Worm (Caenorhabditis elegans) whole organism, midembryonic: ENCODE measurements around the gene nhr-103.

Experiments used
- T22C8.4 ChIP-seq: fragments of 200-800 bp; sonication (Bioruptor generic); IDR thresholded peaks from 2 replicates; pipeline ENCODE4 v1.3.6; 2022; ENCODE audit warnings: missing genetic modification characterization, missing compliant biosample characterization
- cog-1 ChIP-seq: sonication (generic microtip); optimal IDR thresholded peaks from 2 replicates; lab custom pipeline; 2016; ENCODE audit warnings: missing genetic modification characterization, missing compliant biosample characterization
- flt-1 ChIP-seq: fragments of 200-800 bp; sonication (Bioruptor generic); IDR thresholded peaks from 2 replicates; pipeline ENCODE4 v1.3.6; 2022; ENCODE audit warnings: missing genetic modification characterization, missing compliant biosample characterization
- tab-1 ChIP-seq: fragments of 200-800 bp; sonication (Bioruptor generic); IDR thresholded peaks from 2 replicates; pipeline ENCODE4 v1.3.6; 2022; ENCODE audit warnings: missing genetic modification characterization, missing compliant biosample characterization
- ztf-23 ChIP-seq: fragments of 200-800 bp; sonication (Bioruptor generic); IDR thresholded peaks from 2 replicates; pipeline ENCODE4 v1.3.6; 2022; ENCODE audit warnings: missing genetic modification reagents, missing genetic modification characterization, missing compliant biosample characterization
- ztf-29 ChIP-seq: fragments of 200-800 bp; sonication (Bioruptor generic); IDR thresholded peaks from 2 replicates; pipeline ENCODE4 v1.3.6; 2022; ENCODE audit warnings: missing genetic modification reagents, missing genetic modification characterization, missing compliant biosample characterization

ce11 chrV:2233177-2233576, 7.9 kb downstream of the nhr-103 start, which contains the start of gene nhr-96:
- TF ChIP-seq flt-1 (GFP tag; lab: Robert Waterston, UW) (no peak), ztf-29 (no peak), tab-1 (GFP tag; lab: Robert Waterston, UW) (no peak), T22C8.4 (GFP tag; lab: Robert Waterston, UW) (no peak), cog-1 (tag; lab: Kevin White, UChicago) (no peak), ztf-23 (GFP tag; lab: Robert Waterston, UW) (no peak)
